Worm (Caenorhabditis elegans): ENCODE data around the gene arp-6.

arp-6 gene

DNA sequence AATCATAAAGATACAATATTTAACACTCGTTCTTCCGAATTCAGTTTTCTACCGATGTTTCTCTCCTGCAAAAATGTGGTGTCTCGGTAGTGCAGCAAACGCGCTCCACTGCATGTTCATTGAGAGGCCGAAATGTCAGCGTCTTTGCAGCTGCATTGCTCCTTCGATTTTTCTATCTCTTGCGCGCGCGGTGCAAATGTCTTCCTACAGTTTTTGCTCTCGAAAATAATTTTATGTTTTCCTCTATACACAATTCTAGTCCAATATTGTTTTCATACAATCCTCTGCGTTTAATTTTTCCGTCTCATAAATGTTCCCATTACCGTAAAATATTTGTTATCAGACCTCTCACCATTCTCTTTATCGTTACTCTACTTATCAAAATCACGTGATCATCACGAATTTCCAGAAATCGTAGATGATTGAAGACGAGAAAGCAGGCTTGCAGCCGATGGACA, 25.2 kb upstream of the arp-6 start, which contains the start of gene ufd-2 (continued):
- TF ChIP-seq efl-1 (optimal IDR thresholded peaks at IDR 0.05), result peak; percentile 77 to 81
- TF ChIP-seq efl-1 (GFP tag; optimal IDR thresholded peaks at IDR 0.05 in 1 of 2), result peak; percentile 70 to 96
- peak; percentile 80 for TF ChIP-seq lin-14 (GFP tag; optimal IDR thresholded peaks at IDR 0.05)
- TF ChIP-seq egl-27 (tag; optimal IDR thresholded peaks at IDR 0.05), result no peak
- TF ChIP-seq nhr-19 (GFP tag; conservative IDR thresholded peaks at IDR 0.05), result peak; percentile 44
- no peak for TF ChIP-seq hlh-17 (GFP tag; optimal IDR thresholded peaks at IDR 0.05; ENCODE audit: borderline replicate concordance)
- TF ChIP-seq nhr-47 (tag; optimal IDR thresholded peaks at IDR 0.05), result peak; percentile 64
- no peak for TF ChIP-seq ceh-8 (GFP tag; optimal IDR thresholded peaks at IDR 0.05)
- TF ChIP-seq fkh-10 (GFP tag; optimal IDR thresholded peaks at IDR 0.05), result peak; percentile 16
- TF ChIP-seq skn-1 (tag; optimal IDR thresholded peaks at IDR 0.05), result peak; percentile 89
- no peak for TF ChIP-seq ets-5 (GFP tag; IDR thresholded peaks at IDR 0.05)
- no peak for TF ChIP-seq irx-1 (tag; optimal IDR thresholded peaks at IDR 0.05)
- peak; percentile 54 for TF ChIP-seq xbp-1 (tag; optimal IDR thresholded peaks at IDR 0.05)
- no peak for TF ChIP-seq Y116A8C.19 (tag; optimal IDR thresholded peaks at IDR 0.05; ENCODE audit: borderline replicate concordance)
- TF ChIP-seq nhr-11 (tag; optimal IDR thresholded peaks at IDR 0.05), result no peak
- TF ChIP-seq swsn-7 (tag; optimal IDR thresholded peaks at IDR 0.05), result peak; percentile 55
- no peak for TF ChIP-seq nhr-76 (tag; optimal IDR thresholded peaks at IDR 0.05)
- TF ChIP-seq isw-1 (GFP tag; IDR thresholded peaks at IDR 0.05), result peak; percentile 22
- TF ChIP-seq mab-9 (GFP tag; IDR thresholded peaks at IDR 0.05), result no peak
- TF ChIP-seq aly-2 (tag; optimal IDR thresholded peaks at IDR 0.05), result no peak
- peak; percentile 16 for TF ChIP-seq unc-130 (tag; optimal IDR thresholded peaks at IDR 0.05)
- TF ChIP-seq ceh-90 (tag; optimal IDR thresholded peaks at IDR 0.05), result no peak
- TF ChIP-seq nhr-84 (tag; optimal IDR thresholded peaks at IDR 0.05), result no peak
- TF ChIP-seq C34B4.2 (tag; optimal IDR thresholded peaks at IDR 0.05), result no peak
- TF ChIP-seq dpl-1 (GFP tag; optimal IDR thresholded peaks at IDR 0.05), result peak; percentile 61 to 75 (median 66)
- no peak for TF ChIP-seq nhr-12 (tag; optimal IDR thresholded peaks at IDR 0.05)
- no peak for TF ChIP-seq unc-62 (GFP tag; optimal IDR thresholded peaks at IDR 0.05)
- TF ChIP-seq ceh-63 (GFP tag; optimal IDR thresholded peaks at IDR 0.05), result no peak
- peak; percentile 70 for TF ChIP-seq nhr-20 (tag; optimal IDR thresholded peaks at IDR 0.05)
- TF ChIP-seq pag-3 (tag; optimal IDR thresholded peaks at IDR 0.05; ENCODE audit: borderline replicate concordance, insufficient read depth), result no peak
- TF ChIP-seq alr-1 (tag; optimal IDR thresholded peaks at IDR 0.05; ENCODE audit: borderline replicate concordance), result no peak
- peak; percentile 17 for TF ChIP-seq fos-1 (tag; optimal IDR thresholded peaks at IDR 0.05)
- peak; percentile 5 for TF ChIP-seq zag-1 (tag; optimal IDR thresholded peaks at IDR 0.05)
- TF ChIP-seq ceh-82 (tag; optimal IDR thresholded peaks at IDR 0.05), result peak; percentile 45 to 76 (median 74)
- TF ChIP-seq mef-2 (tag; optimal IDR thresholded peaks at IDR 0.05), result no peak
- peak; percentile 72 to 83 for TF ChIP-seq lin-35 (GFP tag; optimal IDR thresholded peaks at IDR 0.05)
- TF ChIP-seq nhr-71 (tag; optimal IDR thresholded peaks at IDR 0.05), result peak; percentile 74
- TF ChIP-seq nhr-85 (tag), result peak; percentile 60
- TF ChIP-seq pqm-1 (tag; optimal IDR thresholded peaks at IDR 0.05), result no peak
- peak; percentile 53 for TF ChIP-seq elt-2 (tag; optimal IDR thresholded peaks at IDR 0.05)

DNA sequence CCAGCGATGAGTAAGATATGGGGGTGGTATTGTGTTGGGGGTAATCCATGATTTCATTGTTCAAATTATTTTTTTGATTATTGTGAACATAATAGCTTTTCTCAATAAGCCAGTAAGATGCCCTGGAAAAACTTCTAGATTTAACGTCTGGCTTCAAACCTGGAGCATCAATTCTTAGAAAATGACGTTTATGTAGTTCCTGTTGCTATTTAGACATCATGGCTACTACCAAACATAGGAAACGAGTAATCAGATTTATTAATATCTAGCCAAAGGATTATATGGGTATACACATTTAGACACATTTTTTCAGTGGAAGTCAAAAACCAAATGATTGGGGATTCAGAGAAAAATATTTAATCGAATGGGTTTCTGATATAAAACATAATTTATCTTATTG, 22.4 kb upstream of the arp-6 start:
- TF ChIP-seq nhr-237 (tag; optimal IDR thresholded peaks at IDR 0.05) (no peak), nhr-90 (tag; optimal IDR thresholded peaks at IDR 0.05; ENCODE audit: poor library complexity) (no peak), nhr-71 (tag; optimal IDR thresholded peaks at IDR 0.05) (peak; percentile 41), fkh-8 (tag; optimal IDR thresholded peaks at IDR 0.05) (peak; percentile 47), nhr-11 (tag; optimal IDR thresholded peaks at IDR 0.05) (peak; percentile 66), egl-13 (tag; optimal IDR thresholded peaks at IDR 0.05) (peak; percentile 64), dsc-1 (tag; optimal IDR thresholded peaks at IDR 0.05) (peak; percentile 95), nhr-47 (tag; optimal IDR thresholded peaks at IDR 0.05) (peak; percentile 55), vab-15 (tag; optimal IDR thresholded peaks at IDR 0.05) (no peak), ets-5 (GFP tag; IDR thresholded peaks at IDR 0.05) (no peak)

Measured in whole organism, L1 larva.